Worm (Caenorhabditis elegans) whole organism, mixed stage, embryonic: ENCODE measurements around the gene srw-54.
"Not testable (repeated sequence)": the region's sequence is repeated elsewhere in the genome, so short reads cannot be mapped to it uniquely, and the experiment has no call there.

Experiments
- ces-1 ChIP-seq: fragments of 150-350 bp; optimal IDR thresholded peaks from 2 replicates; lab custom pipeline; 2014; ENCODE audit warnings: missing biosample characterization, missing genetic modification reagents, missing genetic modification characterization
- elt-1 ChIP-seq: sonication (generic microtip); optimal IDR thresholded peaks from 2 replicates; lab custom pipeline; 2017; ENCODE audit warnings: missing genetic modification characterization, mild to moderate bottlenecking, missing compliant biosample characterization, antibody characterized with exemption, moderate library complexity, borderline replicate concordance; ENCODE audit not compliant: insufficient read depth
- lin-13 ChIP-seq: fragments of 150-350 bp; optimal IDR thresholded peaks from 2 replicates; lab custom pipeline; 2014; ENCODE audit warnings: missing biosample characterization, missing genetic modification characterization
- nhr-2 ChIP-seq: fragments of 150-350 bp; optimal IDR thresholded peaks from 2 replicates; lab custom pipeline; 2014; ENCODE audit warnings: missing biosample characterization, missing genetic modification characterization
- nhr-237 ChIP-seq: fragments of 150-350 bp; optimal IDR thresholded peaks from 2 replicates; lab custom pipeline; 2014; ENCODE audit warnings: missing biosample characterization, missing genetic modification characterization
- nhr-76 ChIP-seq: sonication (generic microtip); optimal IDR thresholded peaks from 2 replicates; lab custom pipeline; 2017; ENCODE audit warnings: missing biosample characterization, missing genetic modification characterization
- snpc-4 ChIP-seq: fragments of 150-350 bp; optimal IDR thresholded peaks from 2 replicates; lab custom pipeline; 2014; ENCODE audit warnings: missing biosample characterization, missing genetic modification characterization
- ztf-11 ChIP-seq: fragments of 150-350 bp; optimal IDR thresholded peaks from 2 replicates; lab custom pipeline; 2014; ENCODE audit warnings: missing biosample characterization, missing genetic modification characterization

DNA sequence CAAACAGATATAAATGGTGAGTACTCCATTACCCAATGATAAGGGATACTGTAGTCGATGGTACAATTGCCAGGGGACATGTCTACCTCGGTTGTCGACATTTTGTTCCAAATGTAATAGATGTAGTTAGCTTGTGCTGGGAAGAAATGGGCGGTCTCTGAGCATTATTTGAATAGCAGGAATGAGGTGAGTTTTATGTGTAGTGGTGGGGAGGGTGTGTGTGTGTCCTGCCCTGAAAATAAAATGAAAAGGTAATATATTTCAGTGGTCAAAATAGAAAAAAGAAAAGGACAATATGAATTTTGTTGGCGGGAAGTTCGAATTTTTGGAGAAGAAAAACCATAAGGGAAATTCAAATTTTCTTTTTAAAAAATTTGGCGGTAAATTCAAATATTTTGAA, 49.7 kb downstream of the srw-54 start, which contains the start of gene Y70C5B.2:
- TF ChIP-seq ztf-11 (tag; lab: Kevin White, UChicago); nhr-2 (tag; lab: Kevin White, UChicago); lin-13 (tag; lab: Kevin White, UChicago); nhr-237 (tag; lab: Kevin White, UChicago); nhr-76 (tag; lab: Kevin White, UChicago); snpc-4 (tag; lab: Kevin White, UChicago); ces-1 (GFP tag; lab: Kevin White, UChicago); elt-1 (tag; lab: Kevin White, UChicago): not testable (repeated sequence)
